Worm (Caenorhabditis elegans) whole organism, mixed stage, embryonic: ENCODE measurements around the gene try-14.

Source experiments
- blmp-1 ChIP-seq: fragments of 150-350 bp; optimal IDR thresholded peaks from 2 replicates; lab custom pipeline; 2014; ENCODE audit warnings: missing biosample characterization, missing genetic modification characterization
- elt-3 ChIP-seq: fragments of 150-350 bp; optimal IDR thresholded peaks from 2 replicates; lab custom pipeline; 2014; ENCODE audit warnings: missing biosample characterization, missing genetic modification characterization
- mls-2 ChIP-seq: sonication (generic microtip); optimal IDR thresholded peaks from 2 replicates; lab custom pipeline; 2016; ENCODE audit warnings: mild to moderate bottlenecking, missing genetic modification characterization, moderate library complexity, missing compliant biosample characterization
- nhr-12 ChIP-seq: fragments of 150-350 bp; optimal IDR thresholded peaks from 2 replicates; lab custom pipeline; 2014; ENCODE audit warnings: missing biosample characterization, missing genetic modification characterization
- nhr-28 ChIP-seq: fragments of 150-350 bp; optimal IDR thresholded peaks from 2 replicates; lab custom pipeline; 2014; ENCODE audit warnings: missing biosample characterization, missing genetic modification characterization
- nhr-76 ChIP-seq: sonication (generic microtip); optimal IDR thresholded peaks from 2 replicates; lab custom pipeline; 2017; ENCODE audit warnings: missing biosample characterization, missing genetic modification characterization
- pha-4 ChIP-seq: fragments of 150-350 bp; optimal IDR thresholded peaks from 2 replicates; lab custom pipeline; 2018; ENCODE audit warnings: missing biosample characterization, missing genetic modification reagents, missing genetic modification characterization
- unc-39 ChIP-seq: fragments of 150-350 bp; optimal IDR thresholded peaks from 2 replicates; lab custom pipeline; 2014; ENCODE audit warnings: missing biosample characterization, missing genetic modification characterization

DNA sequence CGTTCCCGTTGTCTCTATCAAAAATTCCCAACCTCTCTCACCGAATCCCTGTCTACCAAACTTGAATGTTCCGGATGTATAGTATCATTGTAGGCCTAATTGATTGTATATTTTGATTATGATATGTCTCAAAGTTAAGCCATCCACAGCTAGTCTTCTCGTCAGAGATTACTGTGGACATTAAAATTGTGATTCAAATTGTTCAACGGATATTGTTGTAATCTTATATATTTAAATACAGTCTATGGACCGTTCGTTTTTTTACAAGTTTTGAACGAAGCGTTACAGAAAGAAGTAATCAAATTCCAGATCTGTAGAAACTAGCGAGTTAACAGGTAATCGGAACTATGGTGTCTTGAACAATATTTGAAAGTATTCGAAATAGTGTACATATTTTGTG is 14.6 kb downstream of the try-14 start, which contains the start of gene F48E3.9:
- TF ChIP-seq elt-3: no peak
- no peak for TF ChIP-seq nhr-12 (tag; lab: Kevin White, UChicago)
- no peak for TF ChIP-seq mls-2 (tag; lab: Kevin White, UChicago)
- no peak for TF ChIP-seq nhr-76 (tag; lab: Kevin White, UChicago)
- TF ChIP-seq pha-4 (tag; lab: Kevin White, UChicago): no peak
- TF ChIP-seq nhr-28: no peak
- no peak for TF ChIP-seq unc-39
- TF ChIP-seq blmp-1 (tag; lab: Kevin White, UChicago): no peak
